Fruit fly (Drosophila melanogaster) ovary, adult (tissue): Measurements from ENCODE around the gene pcm.

ENCODE experiments used
- CG17801 ChIP-seq: fragments of 200-800 bp; optimal IDR thresholded peaks from 2 replicates; lab custom pipeline; 2019; ENCODE audit warnings: missing biosample characterization, mild to moderate bottlenecking, missing genetic modification characterization, moderate library complexity; ENCODE audit not compliant: partially characterized antibody

pcm gene

DNA sequence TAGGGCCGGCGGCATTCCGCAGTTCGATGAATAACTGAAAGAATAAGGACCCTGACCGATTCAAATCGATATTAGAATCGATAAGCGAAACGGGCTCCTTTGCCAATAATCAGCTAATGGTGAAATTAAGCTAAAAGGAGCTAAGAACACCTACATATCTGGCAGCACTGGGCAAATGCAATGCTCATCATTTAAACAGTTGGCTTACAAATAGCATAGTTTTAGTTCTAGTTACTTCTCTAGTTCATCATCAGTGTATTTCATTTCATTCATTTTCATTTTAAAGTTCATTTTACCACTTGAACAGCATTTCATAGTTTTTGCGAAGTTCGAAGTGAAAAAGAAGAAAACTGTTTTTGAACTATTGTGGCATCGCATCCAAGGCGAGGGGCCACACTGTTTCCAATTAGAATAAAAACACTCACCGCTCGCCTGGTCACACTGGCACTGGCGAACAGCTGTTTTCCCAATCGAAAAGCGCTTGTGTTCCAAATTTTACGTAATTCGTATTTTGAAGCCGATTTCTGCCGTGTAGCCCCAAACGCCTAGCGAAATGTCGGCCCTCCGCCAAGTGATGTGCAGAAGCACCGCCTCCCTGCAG is at the start of gene pcm, which contains the start of gene ND-18:
Gene pcm (minus strand): TSS at position 28 of the 601 bp plus-strand sequence.
Gene ND-18 (plus strand): TSS at position 438 of the 601 bp plus-strand sequence.
- peak; percentile 0 for TF ChIP-seq CG17801 (GFP tag; lab: Kevin White, UChicago)

DNA sequence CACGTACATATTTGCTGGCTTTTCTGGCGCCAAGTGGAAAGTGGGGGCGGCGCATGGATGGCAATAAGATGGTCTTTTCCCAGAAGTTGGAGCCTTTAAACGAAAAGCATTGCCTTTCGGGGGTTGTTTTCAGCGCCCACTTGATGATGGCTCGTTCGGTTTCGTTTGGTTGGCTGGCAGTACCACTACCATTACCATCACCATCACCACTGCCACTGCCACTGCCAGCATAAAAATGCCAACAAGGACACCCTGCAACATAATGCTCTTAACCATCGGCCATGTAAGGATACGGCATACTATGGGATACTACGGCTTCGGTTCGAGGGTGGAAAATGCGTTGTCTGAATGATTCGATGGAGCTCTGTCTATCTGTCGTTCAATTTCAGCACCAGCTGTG is 43.6 kb upstream of the pcm start:
- TF ChIP-seq CG17801 (GFP tag; lab: Kevin White, UChicago) = no peak

DNA sequence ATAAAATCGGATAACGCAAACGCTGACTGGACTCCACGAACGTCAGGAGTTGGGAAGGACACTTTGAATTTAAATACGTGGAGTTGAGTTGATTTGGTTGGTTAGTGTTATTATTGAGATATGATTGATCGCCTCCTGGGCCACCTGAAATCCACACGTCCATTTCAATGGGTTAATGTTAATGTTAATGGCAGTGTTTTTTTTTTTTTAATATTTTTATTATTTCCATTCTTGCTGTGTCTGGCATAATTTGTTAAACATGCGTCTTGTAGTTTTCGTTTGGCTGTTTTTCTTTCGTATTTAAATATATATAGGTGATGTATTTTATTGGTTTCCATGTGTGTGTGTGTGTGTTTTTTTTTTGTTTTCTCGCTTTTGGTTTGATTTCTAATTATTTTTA is 39.8 kb upstream of the pcm start, which contains the start of gene CG12231:
Gene CG12231 (minus strand): TSS at position 101 of the 400 bp plus-strand sequence.
- TF ChIP-seq CG17801 (GFP tag; lab: Kevin White, UChicago) = no peak

DNA sequence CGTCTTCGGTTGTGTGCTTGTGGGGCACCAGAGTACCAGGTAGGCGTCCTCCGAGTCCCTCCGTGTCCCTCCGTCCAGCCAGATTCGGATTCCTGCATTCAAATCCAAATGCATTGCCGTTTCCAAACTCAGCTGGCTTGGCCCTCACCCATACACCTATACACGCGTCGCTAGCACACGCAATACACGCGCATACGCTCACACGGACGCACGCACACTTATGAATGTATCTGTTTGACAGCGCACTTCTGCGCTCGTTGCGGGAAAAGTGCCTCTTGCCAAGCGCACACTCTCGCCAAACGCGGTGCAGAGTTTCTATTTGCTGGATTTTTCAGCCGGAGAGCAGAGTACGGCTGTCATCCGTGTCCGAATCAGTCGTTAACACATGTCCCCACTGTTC is 30.8 kb upstream of the pcm start:
- no peak for TF ChIP-seq CG17801 (GFP tag; lab: Kevin White, UChicago)

DNA sequence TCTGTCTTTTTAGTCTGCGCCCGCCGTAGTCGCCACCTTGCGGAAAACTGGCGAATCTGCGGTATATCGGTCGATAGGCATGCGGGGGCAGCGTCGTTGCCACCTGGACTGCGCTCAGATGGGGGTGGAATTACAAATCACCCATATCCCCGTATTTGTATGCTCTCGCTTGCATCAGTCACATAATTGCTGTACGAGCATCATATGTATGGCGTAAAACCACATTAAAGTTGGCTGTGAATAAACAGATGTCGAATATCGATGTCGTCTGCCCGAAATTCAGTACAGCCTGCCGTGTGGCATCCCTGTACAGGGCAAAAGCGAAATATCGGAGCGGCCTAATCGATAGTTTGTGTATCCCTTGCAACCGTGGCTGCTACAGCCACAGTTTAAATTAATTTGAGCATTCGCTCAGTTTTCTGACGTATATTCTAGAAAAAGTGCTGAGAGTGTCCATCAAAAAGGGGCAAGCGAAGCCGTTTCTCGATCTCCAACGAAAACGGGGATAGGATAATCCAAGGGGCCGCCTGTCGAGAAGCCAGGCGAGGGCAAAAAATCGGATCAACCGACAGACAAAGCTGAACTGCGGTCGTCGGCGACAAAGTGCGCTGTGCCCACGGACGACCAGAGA is 30.1 kb upstream of the pcm start, which contains the start of the genes Idh3a and CoRest:
Gene Idh3a (minus strand): TSS at position 58 of the 631 bp plus-strand sequence.
Gene CoRest (plus strand): TSS at position 177 of the 631 bp plus-strand sequence.
- TF ChIP-seq CG17801 (GFP tag; lab: Kevin White, UChicago) = no peak

DNA sequence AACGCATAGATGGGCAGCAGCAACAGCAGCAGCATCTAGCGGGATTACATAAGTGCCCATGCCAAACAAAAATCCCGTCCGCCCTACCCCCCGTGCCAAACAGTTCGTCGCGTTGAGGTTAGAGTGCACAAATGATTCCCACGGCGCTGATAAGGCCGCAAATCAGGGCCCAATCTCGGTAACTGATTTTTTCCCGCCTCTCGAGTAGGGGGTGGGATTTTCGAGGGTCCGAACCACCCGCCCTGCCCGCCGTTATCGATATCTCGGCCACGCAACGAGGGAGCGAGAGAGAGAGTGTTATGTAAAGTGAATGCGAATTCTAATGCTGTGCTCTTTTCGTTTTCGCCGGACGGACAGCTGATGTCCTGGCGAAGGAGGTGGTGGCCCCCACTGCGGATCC is 29.1 kb upstream of the pcm start:
- no peak for TF ChIP-seq CG17801 (GFP tag; lab: Kevin White, UChicago)

DNA sequence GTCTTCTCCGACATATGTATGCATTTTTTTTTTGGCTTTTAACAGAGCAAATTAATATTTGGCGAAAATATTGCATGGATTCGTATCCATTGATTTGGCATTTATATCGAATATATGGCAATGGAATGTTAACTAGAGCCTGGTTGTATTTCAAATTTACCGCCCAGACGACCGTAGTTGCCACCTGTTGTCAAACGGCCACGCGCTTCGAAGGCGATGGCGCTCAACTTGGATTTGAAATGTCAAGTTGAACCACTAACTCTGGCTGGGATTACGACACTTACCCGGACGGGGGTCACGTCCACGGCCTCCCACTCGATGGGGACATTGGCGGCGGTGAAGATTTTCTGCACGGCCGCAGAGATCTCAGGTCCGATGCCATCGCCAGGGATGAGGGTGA is 28.6 kb upstream of the pcm start:
- no peak for TF ChIP-seq CG17801 (GFP tag; lab: Kevin White, UChicago)

DNA sequence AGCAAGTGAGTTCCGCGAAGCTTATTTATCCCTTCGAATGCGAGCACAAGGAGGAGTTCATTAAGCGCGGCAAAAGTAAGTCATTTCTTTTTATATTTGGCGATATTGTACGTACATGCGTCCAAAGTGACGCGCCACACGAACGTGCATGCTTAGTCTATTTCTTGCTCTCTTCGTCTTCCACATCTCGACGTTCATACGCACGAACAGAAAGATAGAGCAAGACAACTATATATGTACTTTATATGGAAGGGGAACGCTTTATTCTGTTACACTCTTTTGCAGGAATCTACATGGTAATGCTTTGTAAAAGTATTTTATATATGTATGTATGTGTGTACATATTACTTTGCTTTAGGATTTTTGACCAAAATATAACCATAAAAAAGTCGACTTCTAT is 18.4 kb upstream of the pcm start:
- no peak for TF ChIP-seq CG17801 (GFP tag; lab: Kevin White, UChicago)

DNA sequence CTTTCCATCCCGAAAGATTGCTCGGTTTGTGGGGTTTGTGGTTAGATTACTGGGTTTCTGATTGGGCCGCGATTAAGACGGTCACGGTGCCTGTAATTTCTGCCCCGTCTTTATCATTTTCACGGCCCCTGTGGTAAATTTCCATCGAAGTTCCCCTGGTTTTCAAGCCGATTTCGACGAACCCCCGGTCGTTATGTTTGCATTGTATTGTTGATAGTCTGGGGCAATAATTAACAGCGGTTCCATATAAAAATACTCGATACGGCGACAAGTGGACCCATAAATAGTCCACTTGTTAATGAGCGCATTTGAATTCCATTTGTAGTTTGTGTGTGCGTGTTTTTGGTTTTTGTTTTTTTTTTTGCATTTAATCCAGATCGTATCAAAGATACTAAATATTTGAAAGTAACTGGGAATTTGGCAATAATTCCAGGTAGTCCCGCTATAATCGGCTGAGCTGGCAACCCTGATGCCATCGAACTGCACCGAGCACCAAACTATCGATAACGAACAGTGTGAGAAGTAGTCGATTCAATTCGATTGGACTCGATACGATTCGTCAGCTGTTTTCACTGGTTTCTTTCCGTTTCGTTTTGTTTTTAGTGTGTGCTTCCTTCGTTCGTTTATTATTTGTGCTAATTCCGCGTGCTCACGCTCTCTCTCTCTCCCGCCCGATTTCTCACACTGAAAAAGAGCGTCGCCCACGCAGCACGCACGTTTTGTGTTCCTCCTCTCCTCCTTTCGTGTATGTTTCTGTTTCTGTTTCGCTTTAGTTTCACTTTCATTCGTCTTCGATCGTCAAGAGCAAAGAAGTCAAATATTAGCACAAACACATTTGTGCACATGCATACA is 13.7 kb upstream of the pcm start:
- peak; percentile 71 for TF ChIP-seq CG17801 (GFP tag; lab: Kevin White, UChicago)

DNA sequence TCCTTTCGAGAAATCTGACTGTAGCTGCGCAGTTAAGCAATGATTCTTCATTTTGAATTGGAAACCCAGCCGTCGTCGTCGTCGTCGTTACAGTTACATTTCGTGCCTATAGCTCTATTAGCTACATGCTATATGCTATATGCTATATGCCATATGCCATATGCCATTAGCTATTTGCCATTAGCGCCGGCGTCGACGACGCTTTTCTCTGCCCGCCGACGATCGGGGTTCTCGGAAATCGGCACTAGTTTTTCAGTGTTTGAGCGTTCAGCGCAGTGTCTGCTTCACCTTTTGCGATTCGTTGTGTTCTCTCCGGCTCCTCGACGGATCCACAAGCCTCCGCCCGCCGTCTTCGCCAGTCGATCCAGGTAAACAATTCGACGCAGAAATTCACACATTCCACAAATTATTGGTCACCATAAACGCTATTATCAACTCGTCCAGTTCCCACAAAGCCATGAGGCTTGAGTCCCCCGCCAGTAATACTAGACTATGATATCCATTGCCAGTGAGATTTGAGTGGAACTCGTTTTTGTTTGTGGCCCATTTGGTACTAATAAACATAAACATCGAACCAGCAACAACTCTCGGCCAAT is 12.5 kb upstream of the pcm start:
- no peak for TF ChIP-seq CG17801 (GFP tag; lab: Kevin White, UChicago)

DNA sequence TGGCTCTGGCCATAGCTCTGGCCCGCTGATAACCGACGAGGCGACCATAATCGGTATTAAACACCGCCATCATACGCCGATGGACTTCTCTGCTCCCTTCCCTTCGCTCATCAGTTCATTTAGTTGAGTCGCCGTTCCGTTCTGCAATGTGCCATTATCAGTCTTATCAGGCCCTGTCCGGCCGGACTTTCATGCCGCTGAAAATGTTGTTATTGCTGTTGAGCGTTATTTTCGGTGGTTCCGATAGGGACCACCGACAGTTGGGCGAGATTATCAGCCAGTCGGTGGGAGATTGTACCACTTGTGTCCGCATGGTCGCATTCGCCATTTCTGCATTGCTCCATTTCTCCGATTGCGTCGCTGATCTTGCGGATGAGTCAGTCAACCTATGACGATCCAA is 9.5 kb upstream of the pcm start:
- no peak for TF ChIP-seq CG17801 (GFP tag; lab: Kevin White, UChicago)

DNA sequence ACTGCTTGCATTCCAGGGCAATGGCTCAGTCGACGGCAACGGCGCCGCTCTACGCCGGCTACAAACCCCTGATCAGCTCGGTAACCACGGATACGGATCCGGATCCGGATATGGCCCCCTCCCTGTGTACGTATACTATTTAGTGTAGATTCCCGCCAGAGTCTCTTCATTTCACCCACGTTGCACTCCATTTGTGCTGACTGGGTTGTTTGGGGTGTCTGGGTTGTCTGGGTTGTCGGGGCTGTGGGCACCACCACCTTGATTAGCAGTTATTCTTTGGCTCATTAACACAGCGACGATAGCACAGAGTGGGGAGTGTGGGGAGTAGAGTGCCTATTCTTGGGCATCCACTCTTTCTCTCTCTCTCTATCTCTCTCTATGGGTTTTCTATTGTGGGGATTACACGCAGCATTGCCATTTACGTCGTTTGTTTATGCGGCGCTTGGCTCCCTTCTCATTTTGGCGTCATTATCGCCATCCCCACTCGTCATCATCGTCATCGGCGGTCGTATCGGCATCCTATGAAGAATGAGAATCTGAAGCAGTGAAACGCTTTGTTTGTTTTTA is 7.0 kb upstream of the pcm start:
- TF ChIP-seq CG17801 (GFP tag; lab: Kevin White, UChicago) = no peak

DNA sequence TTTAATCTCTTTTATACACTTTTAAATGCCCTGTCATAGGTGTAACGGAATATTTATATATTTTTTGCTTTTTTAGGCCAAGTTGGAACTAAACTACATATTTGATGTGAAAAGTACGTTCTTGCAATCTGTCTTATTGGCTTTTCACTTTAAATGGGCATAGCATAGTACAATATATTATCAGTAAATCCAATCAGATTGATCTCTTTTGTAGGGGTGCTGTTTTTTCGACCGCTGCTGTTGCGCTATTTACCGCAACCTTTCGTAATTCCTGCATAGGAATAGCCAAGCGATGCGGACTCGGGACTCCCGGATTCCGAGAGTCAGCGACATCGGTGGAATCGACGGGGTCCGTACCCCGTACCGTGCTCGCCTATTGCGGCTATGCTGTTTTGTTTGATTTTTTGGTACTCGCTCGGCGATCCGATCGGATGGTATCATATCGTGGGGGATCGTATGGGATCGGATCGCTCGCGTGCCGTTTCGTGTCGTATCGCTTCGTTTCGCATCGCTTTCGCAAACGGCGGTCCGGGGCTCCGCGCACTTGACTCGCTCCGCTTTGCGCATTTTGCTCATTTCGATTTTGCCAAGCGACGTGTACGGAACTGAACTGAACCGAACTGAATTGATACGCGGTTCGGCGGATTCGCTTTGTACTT is 6.1 kb upstream of the pcm start:
- TF ChIP-seq CG17801 (GFP tag; lab: Kevin White, UChicago) = peak; percentile 60

DNA sequence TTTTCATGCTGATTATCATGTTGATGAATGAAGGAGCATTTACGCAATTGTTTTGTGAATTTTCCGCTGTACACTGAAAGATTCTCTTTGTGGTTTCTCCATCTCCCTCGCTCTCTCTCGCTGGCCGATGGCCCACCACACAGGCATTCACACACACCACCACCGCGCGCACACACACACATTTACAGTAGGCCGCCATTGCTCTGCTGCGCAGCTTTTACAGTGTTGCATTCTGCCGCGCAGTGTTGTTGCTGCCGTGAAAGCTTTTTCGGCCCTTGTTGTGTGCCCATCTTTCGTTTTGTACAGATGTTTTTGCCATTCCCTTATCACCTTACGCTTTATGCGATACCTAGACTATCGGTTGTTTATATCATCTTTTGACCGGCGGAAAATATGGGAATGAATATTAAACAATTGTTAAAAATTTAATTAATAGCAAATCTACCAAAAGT is 5.0 kb upstream of the pcm start:
- TF ChIP-seq CG17801 (GFP tag; lab: Kevin White, UChicago) = no peak
